Worm (Caenorhabditis elegans): ENCODE results near the gene srx-129.

Gene srx-129

DNA sequence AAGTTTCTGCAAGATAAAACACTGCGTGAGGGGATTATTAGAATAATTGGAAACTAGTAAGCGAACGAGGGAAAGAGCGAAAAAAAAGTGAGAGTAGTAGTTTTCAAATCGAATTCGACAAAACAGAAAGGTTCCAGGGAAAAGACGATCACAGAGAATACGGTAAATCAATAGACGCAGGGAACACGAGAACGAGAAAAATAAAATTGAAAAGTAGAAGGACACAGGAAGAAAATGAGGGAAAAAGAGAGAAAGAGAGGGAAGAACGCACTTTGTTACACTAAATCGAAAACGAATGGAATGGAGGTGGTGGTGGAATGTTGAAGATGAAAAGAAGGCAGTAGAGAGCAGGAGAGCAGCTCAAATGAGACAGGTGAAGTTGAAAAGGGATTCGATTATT, 26.8 kb upstream of the srx-129 start, which contains the start of gene swan-1:
TSS of gene swan-1 (minus strand) at position 6 of the 400 bp plus-strand sequence.
- TF ChIP-seq hlh-11 (tag; optimal IDR thresholded peaks at IDR 0.05) (peak; percentile 1), aly-2 (tag; optimal IDR thresholded peaks at IDR 0.05) (no peak), daf-16 (GFP tag; optimal IDR thresholded peaks at IDR 0.05) (peak in 1 of 2 experiments; percentile 3), daf-16 (tag; optimal IDR thresholded peaks at IDR 0.05) (no peak), lsy-2 (tag; optimal IDR thresholded peaks at IDR 0.05) (peak in 1 of 2 experiments; percentile 9)

DNA sequence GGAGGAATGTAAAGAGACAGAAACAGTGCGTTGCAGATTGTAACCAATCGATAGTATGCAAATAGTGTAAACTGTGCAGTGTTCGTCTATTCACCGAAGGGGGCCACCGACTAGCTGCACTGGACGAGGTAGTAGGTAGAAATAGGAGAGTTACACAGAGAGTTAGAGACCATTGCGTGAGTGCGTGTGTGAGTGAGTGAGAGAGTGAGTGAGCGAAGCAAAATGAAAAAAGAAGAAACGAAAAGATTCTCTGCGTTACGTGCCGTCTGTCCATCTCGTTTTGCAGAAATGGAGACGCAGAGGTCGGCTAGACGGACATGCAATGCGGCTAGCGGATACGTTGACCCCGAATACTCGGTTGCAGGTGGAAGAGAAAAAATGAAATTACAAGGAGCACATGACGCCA, 25.6 kb upstream of the srx-129 start:
- TF ChIP-seq zag-1 (tag; optimal IDR thresholded peaks at IDR 0.05) (no peak), attf-4 (tag; optimal IDR thresholded peaks at IDR 0.05) (no peak), hlh-30 (tag; optimal IDR thresholded peaks at IDR 0.05; ENCODE audit: insufficient read depth) (peak; percentile 49), mdl-1 (tag; optimal IDR thresholded peaks at IDR 0.05) (peak in 1 of 2 experiments; percentile 78), nhr-77 (tag; optimal IDR thresholded peaks at IDR 0.05) (peak; percentile 21), ceh-28 (tag; optimal IDR thresholded peaks at IDR 0.05) (peak; percentile 16), ctbp-1 (GFP tag; IDR thresholded peaks at IDR 0.05) (peak; percentile 66; the same call in 1 of the 2 replicates), sdz-12 (GFP tag; optimal IDR thresholded peaks at IDR 0.05) (no peak), egl-43 (GFP tag; IDR thresholded peaks at IDR 0.05) (peak; percentile 55; the same call in 1 of the 2 replicates), php-3 (GFP tag; IDR thresholded peaks at IDR 0.05) (no peak), set-16 (GFP tag; IDR thresholded peaks at IDR 0.05) (peak; percentile 17; the same call in 1 of the 2 replicates), lin-15B (tag; optimal IDR thresholded peaks at IDR 0.05) (no peak), unc-39 (tag; optimal IDR thresholded peaks at IDR 0.05) (no peak), ztf-7 (tag; optimal IDR thresholded peaks at IDR 0.05) (no peak), mep-1 (tag; optimal IDR thresholded peaks at IDR 0.05) (no peak), lsy-2 (tag; optimal IDR thresholded peaks at IDR 0.05) (peak; percentile 46 to 49), F37D6.2 (tag; optimal IDR thresholded peaks at IDR 0.05) (peak; percentile 25), daf-16 (GFP tag; optimal IDR thresholded peaks at IDR 0.05) (peak in 1 of 2 experiments; percentile 1), daf-16 (tag; optimal IDR thresholded peaks at IDR 0.05) (peak; percentile 49), nhr-41 (GFP tag; IDR thresholded peaks at IDR 0.05) (no peak), Y5F2A.4 (GFP tag; optimal IDR thresholded peaks at IDR 0.05) (no peak), skn-1 (tag; optimal IDR thresholded peaks at IDR 0.05) (no peak), dpl-1 (GFP tag; optimal IDR thresholded peaks at IDR 0.05) (peak; percentile 19), snpc-4 (tag; optimal IDR thresholded peaks at IDR 0.05) (no peak), pha-4 (GFP tag; IDR thresholded peaks at IDR 0.05) (no peak), pha-4 (tag; optimal IDR thresholded peaks at IDR 0.05) (peak; percentile 28), F26F4.8 (GFP tag; conservative IDR thresholded peaks at IDR 0.05) (no peak), nhr-237 (tag; optimal IDR thresholded peaks at IDR 0.05) (no peak), lin-1 (GFP tag; IDR thresholded peaks at IDR 0.05) (0 out of 2 replicates have a peak, but pooled peaks have one; percentile 31), nhr-25 (tag; optimal IDR thresholded peaks at IDR 0.05; ENCODE audit: borderline replicate concordance, insufficient read depth) (peak; percentile 28), vab-7 (GFP tag; IDR thresholded peaks at IDR 0.05) (0 out of 2 replicates have a peak, but pooled peaks have one; percentile 6), ceh-20 (GFP tag; IDR thresholded peaks at IDR 0.05) (peak; percentile 25; the same call in 1 of the 2 replicates), spr-1 (tag; optimal IDR thresholded peaks at IDR 0.05) (no peak), dmd-6 (GFP tag; IDR thresholded peaks at IDR 0.05) (peak; percentile 60), nhr-48 (tag; optimal IDR thresholded peaks at IDR 0.05) (peak; percentile 28), nhr-28 (tag; optimal IDR thresholded peaks at IDR 0.05) (peak; percentile 66), nhr-6 (tag; optimal IDR thresholded peaks at IDR 0.05) (peak; percentile 92), unc-62 (GFP tag; optimal IDR thresholded peaks at IDR 0.05 in 1 of 2) (peak in 1 of 2 experiments; percentile 94), unc-62 (tag; optimal IDR thresholded peaks at IDR 0.05) (no peak), pqm-1 (tag; optimal IDR thresholded peaks at IDR 0.05) (no peak), Y75B8A.6 (GFP tag; IDR thresholded peaks at IDR 0.05) (no peak), hif-1 (tag; optimal IDR thresholded peaks at IDR 0.05) (peak in 1 of 2 experiments; percentile 91), T20F7.1 (GFP tag; optimal IDR thresholded peaks at IDR 0.05) (peak; percentile 2), hmg-1.1 (GFP tag; IDR thresholded peaks at IDR 0.05) (peak; percentile 74), nhr-11 (tag; optimal IDR thresholded peaks at IDR 0.05) (peak; percentile 79), zip-2 (tag; optimal IDR thresholded peaks at IDR 0.05) (no peak), nhr-10 (tag; optimal IDR thresholded peaks at IDR 0.05) (no peak), F44E2.7 (GFP tag; IDR thresholded peaks at IDR 0.05) (0 out of 2 replicates have a peak, but pooled peaks have one; percentile 27)
